Fruit fly (Drosophila melanogaster) whole organism, embryonic: Measurements from ENCODE around the gene lbl.

Experiments
- Asciz ChIP-seq: fragments of 200-800 bp; sonication (Bioruptor generic); optimal IDR thresholded peaks from 2 replicates; lab custom pipeline; 2017; ENCODE audit warnings: missing biosample characterization, mild to moderate bottlenecking, missing genetic modification characterization, missing genetic modification reagents
- Atf3 ChIP-seq: fragments of 200-800 bp; sonication (Bioruptor generic); optimal IDR thresholded peaks from 3 replicates; lab custom pipeline; 2016; ENCODE audit warnings: missing biosample characterization, missing genetic modification characterization
- CG10267 ChIP-seq: fragments of 200-800 bp; sonication (Bioruptor generic); optimal IDR thresholded peaks from 2 replicates; lab custom pipeline; 2018; ENCODE audit warnings: missing biosample characterization, mild to moderate bottlenecking, missing genetic modification characterization, moderate library complexity
- CG10959 ChIP-seq: fragments of 200-800 bp; sonication (Bioruptor generic); IDR thresholded peaks from 2 replicates; pipeline ENCODE4 v1.3.6; 2022; ENCODE audit warnings: missing biosample characterization, missing genetic modification characterization
- CG11560 ChIP-seq: fragments of 200-800 bp; sonication (Bioruptor generic); IDR thresholded peaks from 3 replicates; pipeline ENCODE4 v1.3.6; 2022; ENCODE audit warnings: missing biosample characterization, missing genetic modification characterization
- CG14965 ChIP-seq: fragments of 200-800 bp; sonication (Bioruptor generic); optimal IDR thresholded peaks from 2 replicates; lab custom pipeline; 2016; ENCODE audit warnings: missing biosample characterization, missing genetic modification characterization, borderline replicate concordance
- CG15011 ChIP-seq: fragments of 200-800 bp; sonication (Bioruptor generic); optimal IDR thresholded peaks from 3 replicates; lab custom pipeline; 2018; ENCODE audit warnings: missing biosample characterization, mild to moderate bottlenecking, missing genetic modification characterization
- CG17359 ChIP-seq: fragments of 200-800 bp; sonication (Bioruptor generic); optimal IDR thresholded peaks from 3 replicates; lab custom pipeline; 2018; ENCODE audit warnings: missing biosample characterization, mild to moderate bottlenecking, missing genetic modification characterization, moderate library complexity
- CG17361 ChIP-seq: fragments of 200-800 bp; sonication (Bioruptor generic); IDR thresholded peaks from 3 replicates; pipeline ENCODE4 v1.3.6; 2022; ENCODE audit warnings: missing biosample characterization, missing genetic modification characterization
- CG17612 ChIP-seq: fragments of 200-800 bp; sonication (Bioruptor generic); IDR thresholded peaks from 2 replicates; pipeline ENCODE4 v1.3.6; 2022; ENCODE audit warnings: missing biosample characterization, missing genetic modification characterization
- CG18476 ChIP-seq: fragments of 200-800 bp; sonication (Bioruptor generic); optimal IDR thresholded peaks from 2 replicates; lab custom pipeline; 2016; ENCODE audit warnings: missing biosample characterization, mild to moderate bottlenecking, missing genetic modification characterization
- CG2889 ChIP-seq: fragments of 200-800 bp; sonication (Bioruptor generic); IDR thresholded peaks from 3 replicates; pipeline ENCODE4 v1.3.6; 2022; ENCODE audit warnings: missing biosample characterization, missing genetic modification characterization
- CG31224 ChIP-seq: fragments of 200-800 bp; sonication (Bioruptor generic); IDR thresholded peaks from 2 replicates; pipeline ENCODE4 v1.3.6; 2022; ENCODE audit warnings: missing biosample characterization, missing genetic modification characterization
- CG4730 ChIP-seq: fragments of 200-800 bp; sonication (Bioruptor generic); IDR thresholded peaks from 2 replicates; pipeline ENCODE4 v1.3.6; 2022; ENCODE audit warnings: missing biosample characterization, missing genetic modification characterization
- CG5953 ChIP-seq: fragments of 200-800 bp; sonication (Bioruptor generic); IDR thresholded peaks from 2 replicates; pipeline ENCODE4 v1.3.6; 2022; ENCODE audit warnings: missing biosample characterization, missing genetic modification characterization
- CG6854 ChIP-seq: fragments of 200-800 bp; sonication (Bioruptor generic); optimal IDR thresholded peaks from 3 replicates; lab custom pipeline; 2017; ENCODE audit warnings: missing biosample characterization, mild to moderate bottlenecking, missing genetic modification characterization
- Camta ChIP-seq: fragments of 200-800 bp; sonication (Bioruptor generic); optimal IDR thresholded peaks from 2 replicates; lab custom pipeline; 2016; ENCODE audit warnings: missing biosample characterization, missing genetic modification characterization
- Doc3 ChIP-seq: fragments of 200-800 bp; sonication (Bioruptor generic); IDR thresholded peaks from 3 replicates; pipeline ENCODE4 v1.3.6; 2022; ENCODE audit warnings: missing biosample characterization, missing genetic modification characterization; ENCODE audit not compliant: partially characterized antibody
- Ets65A ChIP-seq: fragments of 200-800 bp; sonication (Bioruptor generic); peaks from one replicate; lab custom pipeline; 2016; ENCODE audit warnings: missing biosample characterization, missing genetic modification characterization
- Fer1 ChIP-seq: fragments of 200-800 bp; sonication (Bioruptor generic); optimal IDR thresholded peaks from 2 replicates; lab custom pipeline; 2017; ENCODE audit warnings: missing biosample characterization, mild to moderate bottlenecking, missing genetic modification characterization
- Fer2 ChIP-seq: fragments of 200-800 bp; sonication (Bioruptor generic); optimal IDR thresholded peaks from 2 replicates; lab custom pipeline; 2018; ENCODE audit warnings: missing biosample characterization, mild to moderate bottlenecking, missing genetic modification characterization, moderate library complexity
- H2.0 ChIP-seq: fragments of 200-800 bp; sonication (Bioruptor generic); IDR thresholded peaks from 2 replicates; pipeline ENCODE4 v1.3.6; 2022; ENCODE audit warnings: missing biosample characterization, missing genetic modification characterization
- HLH3B ChIP-seq: fragments of 200-800 bp; sonication (Bioruptor generic); IDR thresholded peaks from 2 replicates; pipeline ENCODE4 v1.3.6; 2022; ENCODE audit warnings: missing biosample characterization, missing genetic modification characterization
- HLH4C ChIP-seq: fragments of 200-800 bp; sonication (Bioruptor generic); IDR thresholded peaks from 3 replicates; pipeline ENCODE4 v1.3.6; 2022; ENCODE audit warnings: missing biosample characterization, missing genetic modification characterization; ENCODE audit not compliant: partially characterized antibody
- Nf-YB ChIP-seq: fragments of 200-800 bp; sonication (Bioruptor generic); optimal IDR thresholded peaks from 3 replicates; lab custom pipeline; 2019; ENCODE audit warnings: missing biosample characterization, mild to moderate bottlenecking, missing genetic modification characterization, moderate library complexity
- Oaz ChIP-seq: fragments of 200-800 bp; sonication (Bioruptor generic); IDR thresholded peaks from 2 replicates; pipeline ENCODE4 v1.3.6; 2022; ENCODE audit warnings: missing biosample characterization, missing genetic modification characterization
- Trl ChIP-seq, 3 experiments: fragments of >200 bp in 2 of 3; fragments of 200-800 bp in 1 of 3; sonication (Bioruptor generic) in 1 of 3; optimal IDR thresholded peaks; 2 replicates in 1 of 3; 3 replicates in 2 of 3; lab custom pipeline; 2016 to 2017; ENCODE audit warnings: missing biosample characterization in 1 of 3, missing genetic modification characterization in 1 of 3
- ato ChIP-seq: fragments of 200-800 bp; sonication (Bioruptor generic); IDR thresholded peaks from 2 replicates; pipeline ENCODE4 v1.3.6; 2022; ENCODE audit warnings: missing biosample characterization, missing genetic modification characterization; ENCODE audit not compliant: partially characterized antibody
- bigmax ChIP-seq: fragments of 200-800 bp; sonication (Bioruptor generic); optimal IDR thresholded peaks from 2 replicates; lab custom pipeline; 2018; ENCODE audit warnings: missing biosample characterization, mild to moderate bottlenecking, missing genetic modification characterization
- cwo ChIP-seq: fragments of 200-800 bp; sonication (Bioruptor generic); optimal IDR thresholded peaks from 3 replicates; lab custom pipeline; 2017; ENCODE audit warnings: missing biosample characterization, missing genetic modification characterization, mild to moderate bottlenecking, moderate library complexity, missing genetic modification reagents
- disco-r ChIP-seq: fragments of 200-800 bp; sonication (Bioruptor generic); optimal IDR thresholded peaks from 2 replicates; lab custom pipeline; 2016; ENCODE audit warnings: missing biosample characterization, missing genetic modification characterization
- dpn ChIP-seq, 2 experiments: fragments of 200-800 bp; sonication (Bioruptor generic); optimal IDR thresholded peaks; 3 replicates each; lab custom pipeline; 2016; ENCODE audit warnings: missing biosample characterization in 2 of 2, missing genetic modification characterization in 2 of 2
- grau ChIP-seq: fragments of 200-800 bp; optimal IDR thresholded peaks from 3 replicates; lab custom pipeline; 2019; ENCODE audit warnings: missing biosample characterization, mild to moderate bottlenecking, missing genetic modification characterization, moderate library complexity
- her ChIP-seq: fragments of 200-800 bp; sonication (Bioruptor generic); optimal IDR thresholded peaks from 2 replicates; lab custom pipeline; 2016; ENCODE audit warnings: missing biosample characterization, missing genetic modification characterization
- hth ChIP-seq: fragments of >200 bp; optimal IDR thresholded peaks from 2 replicates; lab custom pipeline; 2017; ENCODE audit warnings: inconsistent platforms
- inv ChIP-seq: fragments of 200-800 bp; sonication (Bioruptor generic); IDR thresholded peaks from 2 replicates; pipeline ENCODE4 v1.3.6; 2022; ENCODE audit warnings: missing biosample characterization, missing genetic modification characterization; ENCODE audit not compliant: partially characterized antibody
- jigr1 ChIP-seq: fragments of 200-800 bp; sonication (Bioruptor generic); IDR thresholded peaks from 3 replicates; pipeline ENCODE4 v1.3.6; 2022; ENCODE audit warnings: missing biosample characterization, missing genetic modification characterization
- lmd ChIP-seq: fragments of 200-800 bp; sonication (Bioruptor generic); IDR thresholded peaks from 2 replicates; pipeline ENCODE4 v1.3.6; 2022; ENCODE audit warnings: missing biosample characterization, missing genetic modification characterization
- luna ChIP-seq: fragments of 200-800 bp; sonication (Bioruptor generic); optimal IDR thresholded peaks from 2 replicates; lab custom pipeline; 2016; ENCODE audit warnings: missing biosample characterization, missing genetic modification characterization
- mirr ChIP-seq: fragments of 200-800 bp; sonication (Bioruptor generic); optimal IDR thresholded peaks from 3 replicates; lab custom pipeline; 2018; ENCODE audit warnings: missing biosample characterization, mild to moderate bottlenecking, missing genetic modification characterization
- nau ChIP-seq: fragments of 200-800 bp; sonication (Bioruptor generic); optimal IDR thresholded peaks from 3 replicates; lab custom pipeline; 2017; ENCODE audit warnings: missing biosample characterization, mild to moderate bottlenecking, missing genetic modification characterization, missing genetic modification reagents
- nerfin-1 ChIP-seq: fragments of 200-800 bp; sonication (Bioruptor generic); optimal IDR thresholded peaks from 3 replicates; lab custom pipeline; 2019; ENCODE audit warnings: missing biosample characterization, mild to moderate bottlenecking, missing genetic modification characterization, moderate library complexity
- pho ChIP-seq: fragments of 200-800 bp; sonication (Bioruptor generic); optimal IDR thresholded peaks from 2 replicates; lab custom pipeline; 2016; ENCODE audit warnings: missing biosample characterization, missing genetic modification characterization
- pnt ChIP-seq: fragments of 200-800 bp; sonication (Bioruptor generic); optimal IDR thresholded peaks from 3 replicates; lab custom pipeline; 2016; ENCODE audit warnings: missing biosample characterization, missing genetic modification characterization
- rib ChIP-seq: fragments of 200-800 bp; sonication (Bioruptor generic); IDR thresholded peaks from 2 replicates; pipeline ENCODE4 v1.3.6; 2022; ENCODE audit warnings: missing biosample characterization, missing genetic modification characterization
- slp2 ChIP-seq: fragments of 200-800 bp; sonication (Bioruptor generic); optimal IDR thresholded peaks from 2 replicates; lab custom pipeline; 2016; ENCODE audit warnings: missing biosample characterization, missing genetic modification characterization
- sr ChIP-seq: fragments of 200-800 bp; sonication (Bioruptor generic); IDR thresholded peaks from 3 replicates; pipeline ENCODE4 v1.3.6; 2022; ENCODE audit warnings: missing biosample characterization, missing genetic modification characterization
- wdn ChIP-seq: fragments of 200-800 bp; sonication (Bioruptor generic); IDR thresholded peaks from 2 replicates; pipeline ENCODE4 v1.3.6; 2022; ENCODE audit warnings: missing biosample characterization, missing genetic modification characterization
- wek ChIP-seq: fragments of 200-800 bp; sonication (Bioruptor generic); optimal IDR thresholded peaks from 3 replicates; lab custom pipeline; 2018; ENCODE audit warnings: missing biosample characterization, mild to moderate bottlenecking, missing genetic modification characterization, moderate library complexity
- wor ChIP-seq: fragments of 200-800 bp; sonication (Bioruptor generic); IDR thresholded peaks from 2 replicates; pipeline ENCODE4 v1.3.6; 2022; ENCODE audit warnings: missing biosample characterization, missing genetic modification characterization
- zfh1 ChIP-seq: fragments of 200-800 bp; sonication (Bioruptor generic); IDR thresholded peaks from 3 replicates; pipeline ENCODE4 v1.3.6; 2022; ENCODE audit warnings: missing biosample characterization, missing genetic modification characterization

Gene lbl

DNA sequence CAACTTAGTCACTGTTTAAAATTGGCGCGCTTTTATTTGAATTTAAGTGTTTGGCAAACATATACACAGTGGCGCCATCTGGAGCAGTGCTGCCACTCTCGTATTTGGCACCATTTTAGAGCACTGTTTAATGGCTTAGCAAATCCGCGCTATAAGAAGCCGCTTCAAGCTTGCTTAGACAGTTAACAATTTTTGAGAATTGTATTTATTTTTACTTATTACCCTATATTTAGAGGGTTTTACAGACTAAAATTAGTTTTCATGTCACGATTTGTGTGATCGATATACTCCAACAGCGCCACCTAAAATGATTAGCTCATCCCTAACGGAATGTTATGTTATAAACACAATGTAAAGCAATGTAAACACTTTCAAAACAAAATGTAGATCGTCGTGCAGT, 48.0 kb upstream of the lbl start, which contains the start of gene Fancm:
Gene Fancm, plus strand, starts transcription at position 366 of the 400 bp plus-strand sequence.
- TF ChIP-seq bigmax (GFP tag; lab: Kevin White, UChicago) (no peak), CG2889 (no peak), lmd (GFP tag; lab: Robert Waterston, UW) (peak; percentile 66), CG10267 (tag; lab: Kevin White, UChicago) (peak; percentile 100), Fer2 (no peak), HLH3B (GFP tag; lab: Robert Waterston, UW) (peak; percentile 13; the same call in 1 of the 2 replicates), Asciz (GFP tag; lab: Kevin White, UChicago) (no peak), CG5953 (no peak), dpn (GFP tag; optimal IDR thresholded peaks at IDR 0.05; lab: Kevin White, UChicago) (peak; percentile 77 to 86), wdn (no peak), CG6854 (no peak), slp2 (peak; percentile 51), CG17361 (GFP tag; lab: Robert Waterston, UW) (peak; percentile 74), sr (GFP tag; lab: Robert Waterston, UW) (no peak), CG17612 (GFP tag; lab: Robert Waterston, UW) (no peak), ato (GFP tag; lab: Robert Waterston, UW) (0 out of 2 replicates have a peak, but pooled peaks have one; percentile 10), zfh1 (GFP tag; lab: Robert Waterston, UW) (peak; percentile 55; the same call in 1 of the 3 replicates), CG4730 (GFP tag; lab: Robert Waterston, UW) (no peak), Oaz (GFP tag; lab: Robert Waterston, UW) (no peak), Ets65A (GFP tag; lab: Kevin White, UChicago) (peak; percentile 98), CG17359 (peak; percentile 31), jigr1 (GFP tag; lab: Robert Waterston, UW) (no peak), Trl (optimal IDR thresholded peaks at IDR 0.05; lab: Kevin White, UChicago) (no peak), Trl (GFP tag; optimal IDR thresholded peaks at IDR 0.05; lab: Kevin White, UChicago) (peak; percentile 83), CG14965 (GFP tag; lab: Kevin White, UChicago) (no peak), wek (GFP tag; lab: Kevin White, UChicago) (no peak), Doc3 (GFP tag; lab: Robert Waterston, UW) (peak; percentile 58; the same call in 2 of the 3 replicates), luna (GFP tag; lab: Kevin White, UChicago) (peak; percentile 57), pnt (GFP tag; lab: Kevin White, UChicago) (peak; percentile 69), H2.0 (GFP tag; lab: Robert Waterston, UW) (peak; percentile 23; the same call in 1 of the 2 replicates), nau (GFP tag; lab: Kevin White, UChicago) (no peak), CG11560 (tag; lab: Robert Waterston, UW) (peak; percentile 50; the same call in 1 of the 3 replicates), Nf-YB (peak; percentile 4), pho (GFP tag; lab: Kevin White, UChicago) (peak; percentile 78), rib (GFP tag; lab: Robert Waterston, UW) (no peak), disco-r (peak; percentile 35), mirr (no peak), wor (GFP tag; lab: Robert Waterston, UW) (no peak), inv (peak; percentile 59), CG18476 (peak; percentile 46), grau (tag; lab: Kevin White, UChicago) (peak; percentile 61), Camta (GFP tag; lab: Kevin White, UChicago) (peak; percentile 75), nerfin-1 (tag; lab: Kevin White, UChicago) (peak; percentile 86), cwo (no peak), CG15011 (GFP tag; lab: Kevin White, UChicago) (no peak), CG31224 (GFP tag; lab: Robert Waterston, UW) (no peak), HLH4C (GFP tag; lab: Robert Waterston, UW) (peak; percentile 55; the same call in 2 of the 3 replicates), CG10959 (GFP tag; lab: Robert Waterston, UW) (no peak), her (peak; percentile 62), hth (lab: Kevin White, UChicago) (no peak), Fer1 (GFP tag; lab: Kevin White, UChicago) (no peak), Atf3 (peak; percentile 38)
